Worm (Caenorhabditis elegans): ENCODE data around the gene F58H1.3.

- no peak for TF ChIP-seq tlf-1 (GFP tag; optimal IDR thresholded peaks at IDR 0.05)
- TF ChIP-seq ama-1 (optimal IDR thresholded peaks at IDR 0.05): no peak
- no peak for TF ChIP-seq ama-1 (GFP tag; optimal IDR thresholded peaks at IDR 0.05)
- no peak for TF ChIP-seq bed-2 (GFP tag; IDR thresholded peaks at IDR 0.05)
- no peak for TF ChIP-seq Y79H2A.3 (GFP tag; conservative IDR thresholded peaks at IDR 0.05)
- no peak for TF ChIP-seq dpl-1 (GFP tag; optimal IDR thresholded peaks at IDR 0.05)
Measured at ce11 chrV:11949509-11950117, 15.8 kb downstream of the F58H1.3 start.
